Fruit fly (Drosophila melanogaster) whole organism, pupa: ENCODE data around the gene Ilp1.

Experiments used
- CG10348 ChIP-seq: fragments of 200-800 bp; sonication (Bioruptor generic); IDR thresholded peaks from 2 replicates; pipeline ENCODE4 v1.3.6; 2022; ENCODE audit warnings: missing biosample characterization, missing genetic modification characterization
- CG12605 ChIP-seq: fragments of 200-800 bp; sonication (Bioruptor generic); IDR thresholded peaks from 2 replicates; pipeline ENCODE4 v1.3.6; 2022; ENCODE audit warnings: missing biosample characterization, missing genetic modification characterization
- CG13204 ChIP-seq: fragments of 200-800 bp; sonication (Bioruptor generic); optimal IDR thresholded peaks from 2 replicates; lab custom pipeline; 2018; ENCODE audit warnings: missing biosample characterization, mild to moderate bottlenecking, missing genetic modification characterization, moderate library complexity
- CG14655 ChIP-seq: fragments of 200-800 bp; sonication (Bioruptor generic); optimal IDR thresholded peaks from 3 replicates; lab custom pipeline; 2017; ENCODE audit warnings: mild to moderate bottlenecking, missing biosample characterization, missing genetic modification reagents, missing genetic modification characterization
- CG15710 ChIP-seq: fragments of 200-800 bp; sonication (Bioruptor generic); optimal IDR thresholded peaks from 2 replicates; lab custom pipeline; 2018; ENCODE audit warnings: missing biosample characterization, mild to moderate bottlenecking, missing genetic modification characterization, moderate library complexity
- CG17806 ChIP-seq: fragments of 200-800 bp; sonication (Bioruptor generic); optimal IDR thresholded peaks from 2 replicates; lab custom pipeline; 2018; ENCODE audit warnings: missing biosample characterization, mild to moderate bottlenecking, missing genetic modification characterization, moderate library complexity
- CG32121 ChIP-seq: fragments of 200-800 bp; sonication (Bioruptor generic); IDR thresholded peaks from 2 replicates; pipeline ENCODE4 v1.3.6; 2022; ENCODE audit warnings: missing biosample characterization, missing genetic modification characterization
- CG34367 ChIP-seq: fragments of 200-800 bp; sonication (Bioruptor generic); optimal IDR thresholded peaks from 2 replicates; lab custom pipeline; 2018; ENCODE audit warnings: missing biosample characterization, mild to moderate bottlenecking, missing genetic modification characterization
- CG4496 ChIP-seq: fragments of 200-800 bp; sonication (Bioruptor generic); IDR thresholded peaks from 3 replicates; pipeline ENCODE4 v1.3.6; 2022; ENCODE audit warnings: missing biosample characterization, missing genetic modification characterization
- CG8159 ChIP-seq: fragments of 200-800 bp; sonication (Bioruptor generic); optimal IDR thresholded peaks from 3 replicates; lab custom pipeline; 2018; ENCODE audit warnings: missing biosample characterization, mild to moderate bottlenecking, missing genetic modification characterization, moderate library complexity
- CG8301 ChIP-seq: fragments of 200-800 bp; sonication (Bioruptor generic); optimal IDR thresholded peaks from 2 replicates; lab custom pipeline; 2018; ENCODE audit warnings: missing biosample characterization, mild to moderate bottlenecking, missing genetic modification characterization
- CG9948 ChIP-seq: fragments of 200-800 bp; sonication (Bioruptor generic); optimal IDR thresholded peaks from 2 replicates; lab custom pipeline; 2018; ENCODE audit warnings: missing biosample characterization, mild to moderate bottlenecking, missing genetic modification characterization, moderate library complexity
- D1 ChIP-seq: fragments of 200-800 bp; sonication (Bioruptor generic); optimal IDR thresholded peaks from 2 replicates; lab custom pipeline; 2018; ENCODE audit warnings: missing biosample characterization, mild to moderate bottlenecking, missing genetic modification characterization, moderate library complexity
- EcR ChIP-seq: fragments of 200-800 bp; sonication (Bioruptor generic); optimal IDR thresholded peaks from 3 replicates; lab custom pipeline; 2019; ENCODE audit warnings: missing biosample characterization, missing genetic modification characterization, mild to moderate bottlenecking, moderate library complexity, missing genetic modification reagents
- Ets98B ChIP-seq: fragments of 200-800 bp; sonication (Bioruptor generic); IDR thresholded peaks from 2 replicates; pipeline ENCODE4 v1.3.6; 2022; ENCODE audit warnings: missing biosample characterization, missing genetic modification characterization
- Pif1A ChIP-seq: fragments of 200-800 bp; sonication (Bioruptor generic); optimal IDR thresholded peaks from 3 replicates; lab custom pipeline; 2016; ENCODE audit warnings: missing biosample characterization, missing genetic modification characterization
- Pif1B ChIP-seq: fragments of 200-800 bp; sonication (Bioruptor generic); optimal IDR thresholded peaks from 3 replicates; lab custom pipeline; 2016; ENCODE audit warnings: missing biosample characterization, missing genetic modification characterization
- Snoo ChIP-seq: fragments of 200-800 bp; sonication (Bioruptor generic); optimal IDR thresholded peaks from 3 replicates; lab custom pipeline; 2017; ENCODE audit warnings: missing biosample characterization, mild to moderate bottlenecking, missing genetic modification characterization, inconsistent platforms
- fd96Ca ChIP-seq: fragments of 200-800 bp; sonication (Bioruptor generic); IDR thresholded peaks from 3 replicates; pipeline ENCODE4 v1.3.6; 2022; ENCODE audit warnings: missing biosample characterization, missing genetic modification characterization
- gl ChIP-seq: fragments of 200-800 bp; sonication (Bioruptor generic); optimal IDR thresholded peaks from 2 replicates; lab custom pipeline; 2018; ENCODE audit warnings: missing biosample characterization, mild to moderate bottlenecking, missing genetic modification characterization
- rn ChIP-seq: fragments of 200-800 bp; sonication (Bioruptor generic); IDR thresholded peaks from 2 replicates; pipeline ENCODE4 v1.3.6; 2022; ENCODE audit warnings: missing biosample characterization, missing genetic modification characterization

The Ilp1 gene

DNA sequence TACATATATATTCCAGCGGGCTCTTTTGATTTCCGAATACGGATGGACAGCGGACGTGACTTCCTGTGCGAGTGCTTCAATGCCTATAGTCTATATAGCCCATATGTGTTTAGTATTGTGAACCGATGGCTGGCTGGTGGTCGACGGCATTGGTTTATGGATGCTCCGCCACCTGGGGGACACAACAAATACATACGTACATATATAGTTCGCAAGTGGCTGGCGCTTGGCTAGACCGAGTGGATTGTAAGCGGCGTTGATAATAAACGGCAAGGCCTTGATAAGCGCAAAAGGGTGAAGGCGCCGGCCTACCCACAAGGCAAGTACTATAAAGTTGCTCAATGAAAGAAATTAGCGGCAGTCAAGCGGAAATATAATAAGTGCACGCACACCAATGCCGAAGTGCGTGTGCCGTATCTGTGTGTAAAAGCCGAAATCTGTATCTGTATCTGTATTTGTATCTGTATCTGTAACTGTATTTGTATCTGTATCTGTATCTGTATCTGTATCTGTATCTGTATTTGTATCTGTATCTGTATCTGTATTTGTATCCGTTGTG lies 47.8 kb downstream of the Ilp1 start:
- TF ChIP-seq EcR (peak; percentile 26), Pif1A (GFP tag; lab: Kevin White, UChicago) (no peak)

DNA sequence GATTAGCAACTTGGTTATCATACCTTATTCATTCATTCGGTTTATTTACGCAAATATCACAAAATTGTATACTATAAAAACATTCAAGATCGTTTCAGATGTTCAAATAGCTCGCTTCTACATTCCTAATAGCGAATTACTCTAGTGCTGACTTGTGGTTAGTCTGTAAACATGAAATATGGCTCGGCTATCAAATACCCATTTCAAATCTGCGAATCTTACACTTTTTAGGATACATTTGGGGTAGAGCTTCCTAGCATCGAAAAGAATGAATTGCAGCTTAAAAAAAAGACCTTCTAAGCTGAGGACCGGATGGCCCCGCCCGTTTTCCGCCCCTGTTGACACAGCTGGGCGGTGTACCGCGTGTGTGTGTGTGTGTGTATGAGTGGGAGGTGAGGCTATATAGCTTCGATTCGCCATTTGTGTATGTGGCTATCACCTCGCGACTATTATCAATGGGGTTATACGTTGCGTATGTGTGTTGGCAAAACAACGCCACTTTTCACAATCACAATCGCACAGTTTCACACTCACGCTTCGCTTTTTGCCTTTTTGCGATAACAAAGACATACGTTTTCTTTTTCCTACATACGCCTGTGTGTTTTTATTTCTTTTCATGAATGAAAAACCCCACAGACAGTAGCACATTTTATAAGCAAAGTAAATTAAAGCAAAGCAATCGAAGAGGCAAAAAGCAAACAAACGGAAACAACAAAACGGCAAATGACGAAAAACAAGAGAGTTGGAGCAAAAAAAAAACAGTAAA lies 48.5 kb downstream of the Ilp1 start:
- TF ChIP-seq Pif1A (GFP tag; lab: Kevin White, UChicago) = no peak
- peak; percentile 26 for TF ChIP-seq CG8159
- no peak for TF ChIP-seq rn (GFP tag; lab: Robert Waterston, UW)
- TF ChIP-seq Pif1B (GFP tag; lab: Kevin White, UChicago) = no peak
- no peak for TF ChIP-seq CG15710
- TF ChIP-seq CG8301 (tag; lab: Kevin White, UChicago) = peak; percentile 29
- TF ChIP-seq Ets98B (GFP tag; lab: Robert Waterston, UW) = no peak
- TF ChIP-seq CG13204 (GFP tag; lab: Kevin White, UChicago) = peak; percentile 24
- peak; percentile 33 for TF ChIP-seq EcR
- no peak for TF ChIP-seq Snoo
- TF ChIP-seq CG10348 (GFP tag; lab: Robert Waterston, UW) = no peak
- peak; percentile 44 for TF ChIP-seq gl (tag; lab: Kevin White, UChicago)
- TF ChIP-seq D1 (tag; lab: Kevin White, UChicago) = no peak
- TF ChIP-seq CG9948 (tag; lab: Kevin White, UChicago) = no peak
- no peak; the same call in 1 of the 2 replicates for TF ChIP-seq CG12605
- TF ChIP-seq fd96Ca (GFP tag; lab: Robert Waterston, UW) = no peak
- TF ChIP-seq CG4496 (GFP tag; lab: Robert Waterston, UW) = 0 out of 3 replicates have a peak, but pooled peaks have one; percentile 25
- no peak for TF ChIP-seq CG14655 (GFP tag; lab: Kevin White, UChicago)
- TF ChIP-seq CG34367 (tag; lab: Kevin White, UChicago) = peak; percentile 28
- TF ChIP-seq CG32121 (GFP tag; lab: Robert Waterston, UW) = no peak
- no peak for TF ChIP-seq CG17806 (tag; lab: Kevin White, UChicago)

DNA sequence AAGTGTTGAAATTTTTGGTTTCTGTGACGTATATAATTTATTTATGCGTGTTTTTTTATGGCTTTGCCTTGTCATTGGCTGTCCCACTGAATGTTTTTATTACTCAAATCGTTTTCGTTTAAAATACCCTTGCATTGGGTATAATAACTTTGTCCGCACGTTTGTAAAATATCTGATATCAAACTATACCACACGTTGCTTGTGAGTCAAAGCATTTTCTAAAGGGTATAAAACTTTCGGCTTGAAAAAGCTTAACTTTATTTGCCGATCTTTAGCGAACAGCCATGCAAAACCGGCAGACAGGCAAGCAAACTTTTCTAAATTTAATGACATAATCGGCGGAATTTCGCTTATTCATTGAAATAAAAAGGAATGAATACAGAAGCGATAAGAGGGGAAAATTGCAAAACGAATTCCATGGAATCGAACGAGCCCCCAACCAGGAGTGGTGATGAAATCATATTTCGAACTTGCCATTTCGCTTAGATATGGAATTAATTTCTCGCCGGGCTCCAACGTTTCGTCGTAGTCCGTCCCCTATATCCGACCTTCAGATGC lies 49.3 kb downstream of the Ilp1 start:
- TF ChIP-seq Pif1A (GFP tag; lab: Kevin White, UChicago) = peak; percentile 1
- 0 out of 3 replicates have a peak, but pooled peaks have one; percentile 25 for TF ChIP-seq fd96Ca (GFP tag; lab: Robert Waterston, UW)
- TF ChIP-seq CG12605 = no peak
